Worm (Caenorhabditis elegans) whole organism, late embryonic: Measurements from ENCODE around the gene Y39E4B.13.

Experiments used
- ceh-24 ChIP-seq: sonication (generic microtip); optimal IDR thresholded peaks from 2 replicates; lab custom pipeline; 2016; ENCODE audit warnings: mild to moderate bottlenecking, missing genetic modification characterization, missing compliant biosample characterization
- ceh-34 ChIP-seq: sonication (generic microtip); optimal IDR thresholded peaks from 2 replicates; lab custom pipeline; 2016; ENCODE audit warnings: mild to moderate bottlenecking, missing genetic modification characterization, missing compliant biosample characterization
- dmd-4 ChIP-seq: sonication (generic microtip); optimal IDR thresholded peaks from 2 replicates; lab custom pipeline; 2016; ENCODE audit warnings: borderline replicate concordance, missing genetic modification characterization, missing compliant biosample characterization
- hlh-13 ChIP-seq: fragments of 200-800 bp; sonication (Bioruptor generic); optimal IDR thresholded peaks from 2 replicates; lab custom pipeline; 2018; ENCODE audit warnings: mild to moderate bottlenecking, missing genetic modification characterization, missing compliant biosample characterization
- hlh-30 ChIP-seq: sonication (generic microtip); optimal IDR thresholded peaks from 2 replicates; lab custom pipeline; 2017; ENCODE audit warnings: antibody characterized with exemption, missing genetic modification characterization, missing compliant biosample characterization; ENCODE audit not compliant: insufficient read depth
- nfya-1 ChIP-seq: sonication (generic microtip); optimal IDR thresholded peaks from 2 replicates; lab custom pipeline; 2017; ENCODE audit warnings: missing genetic modification characterization, mild to moderate bottlenecking, missing compliant biosample characterization, antibody characterized with exemption, moderate library complexity
- sox-4 ChIP-seq: sonication (generic microtip); optimal IDR thresholded peaks from 2 replicates; lab custom pipeline; 2017; ENCODE audit warnings: mild to moderate bottlenecking, missing genetic modification characterization, inconsistent platforms, missing compliant biosample characterization

ce11 chrIII:13099190-13099875, 8.4 kb downstream of the Y39E4B.13 start, which contains the start of gene pqn-83:
- peak; percentile 82 for TF ChIP-seq nfya-1 (tag; lab: Kevin White, UChicago)
- TF ChIP-seq sox-4 (tag; lab: Kevin White, UChicago), result no peak
- TF ChIP-seq hlh-13 (GFP tag; lab: Kevin White, UChicago), result no peak
- TF ChIP-seq dmd-4, result no peak
- TF ChIP-seq ceh-34 (tag; lab: Kevin White, UChicago), result no peak
- no peak for TF ChIP-seq hlh-30 (tag; lab: Kevin White, UChicago)
- no peak for TF ChIP-seq ceh-24 (tag; lab: Kevin White, UChicago)
